Fruit fly (Drosophila melanogaster) whole organism, embryonic: ENCODE measurements around the gene CG4297.

Experiments used
- ATbp ChIP-seq: fragments of 200-800 bp; sonication (Bioruptor generic); optimal IDR thresholded peaks from 2 replicates; lab custom pipeline; 2017; ENCODE audit warnings: missing biosample characterization, mild to moderate bottlenecking, missing genetic modification characterization, missing genetic modification reagents
- Antp ChIP-seq: fragments of 200-800 bp; sonication (Bioruptor generic); optimal IDR thresholded peaks from 3 replicates; lab custom pipeline; 2016; ENCODE audit warnings: missing biosample characterization, missing genetic modification characterization
- Awh ChIP-seq: fragments of 200-800 bp; sonication (Bioruptor generic); IDR thresholded peaks from 2 replicates; pipeline ENCODE4, ENCODE4 v1.3.6; 2022; ENCODE audit warnings: missing biosample characterization, missing genetic modification characterization
- CG10431 ChIP-seq: fragments of 200-800 bp; sonication (Bioruptor generic); optimal IDR thresholded peaks from 3 replicates; lab custom pipeline; 2018; ENCODE audit warnings: missing biosample characterization, mild to moderate bottlenecking, missing genetic modification characterization
- CG10565 ChIP-seq: fragments of 200-800 bp; sonication (Bioruptor generic); optimal IDR thresholded peaks from 3 replicates; lab custom pipeline; 2016; ENCODE audit warnings: missing biosample characterization, mild to moderate bottlenecking, missing genetic modification characterization
- CG11093 ChIP-seq: fragments of 200-800 bp; sonication (Bioruptor generic); IDR thresholded peaks from 3 replicates; pipeline ENCODE4 v1.3.6; 2022; ENCODE audit warnings: missing biosample characterization, missing genetic modification characterization
- CG11247 ChIP-seq: fragments of 200-800 bp; sonication (Bioruptor generic); IDR thresholded peaks from 2 replicates; pipeline ENCODE4 v1.3.6; 2022; ENCODE audit warnings: missing biosample characterization, missing genetic modification characterization
- CG11723 ChIP-seq: fragments of 200-800 bp; sonication (Bioruptor generic); optimal IDR thresholded peaks from 2 replicates; lab custom pipeline; 2017; ENCODE audit warnings: missing biosample characterization, mild to moderate bottlenecking, missing genetic modification characterization
- CG12071 ChIP-seq: fragments of 200-800 bp; sonication (Bioruptor generic); optimal IDR thresholded peaks from 3 replicates; lab custom pipeline; 2018; ENCODE audit warnings: missing biosample characterization, mild to moderate bottlenecking, missing genetic modification characterization
- CG14441 ChIP-seq: fragments of 200-800 bp; sonication (Bioruptor generic); IDR thresholded peaks from 2 replicates; pipeline ENCODE4 v1.3.6; 2022; ENCODE audit warnings: missing biosample characterization, missing genetic modification characterization
- CG17802 ChIP-seq: fragments of 200-800 bp; sonication (Bioruptor generic); optimal IDR thresholded peaks from 2 replicates; lab custom pipeline; 2018; ENCODE audit warnings: missing biosample characterization, mild to moderate bottlenecking, missing genetic modification characterization, moderate library complexity
- CG2875 ChIP-seq: fragments of 200-800 bp; sonication (Bioruptor generic); optimal IDR thresholded peaks from 2 replicates; lab custom pipeline; 2017; ENCODE audit warnings: missing biosample characterization, mild to moderate bottlenecking, missing genetic modification characterization, missing genetic modification reagents
- CG33213 ChIP-seq: fragments of 200-800 bp; sonication (Bioruptor generic); optimal IDR thresholded peaks from 3 replicates; lab custom pipeline; 2016; ENCODE audit warnings: missing biosample characterization, missing genetic modification characterization
- CG33557 ChIP-seq: fragments of 200-800 bp; sonication (Bioruptor generic); optimal IDR thresholded peaks from 2 replicates; lab custom pipeline; 2019; ENCODE audit warnings: missing biosample characterization, mild to moderate bottlenecking, missing genetic modification characterization, moderate library complexity
- CG3407 ChIP-seq: fragments of 200-800 bp; sonication (Bioruptor generic); optimal IDR thresholded peaks from 2 replicates; lab custom pipeline; 2018; ENCODE audit warnings: missing biosample characterization, mild to moderate bottlenecking, missing genetic modification characterization
- CG3726 ChIP-seq: fragments of 200-800 bp; sonication (Bioruptor generic); IDR thresholded peaks from 3 replicates; pipeline ENCODE4, ENCODE4 v1.3.6; 2022; ENCODE audit warnings: missing biosample characterization, missing genetic modification characterization
- CG3838 ChIP-seq: fragments of 200-800 bp; sonication (Bioruptor generic); optimal IDR thresholded peaks from 3 replicates; lab custom pipeline; 2016; ENCODE audit warnings: missing biosample characterization, missing genetic modification characterization
- CG42726 ChIP-seq: fragments of 200-800 bp; sonication (Bioruptor generic); IDR thresholded peaks from 2 replicates; pipeline ENCODE4 v1.3.6; 2022; ENCODE audit warnings: missing biosample characterization, missing genetic modification characterization; ENCODE audit not compliant: partially characterized antibody
- CG43689 ChIP-seq: fragments of 200-800 bp; sonication (Bioruptor generic); IDR thresholded peaks from 2 replicates; pipeline ENCODE4 v1.3.6; 2022; ENCODE audit warnings: missing biosample characterization, missing genetic modification characterization
- CkIIα-i1 ChIP-seq: fragments of 200-800 bp; sonication (Bioruptor generic); IDR thresholded peaks from 2 replicates; pipeline ENCODE4 v1.3.6; 2022; ENCODE audit warnings: missing biosample characterization, missing genetic modification characterization
- Dbx ChIP-seq: fragments of 200-800 bp; sonication (Bioruptor generic); IDR thresholded peaks from 3 replicates; pipeline ENCODE4 v1.3.6; 2022; ENCODE audit warnings: missing biosample characterization, missing genetic modification characterization
- Dek ChIP-seq: fragments of 200-800 bp; sonication (Bioruptor generic); optimal IDR thresholded peaks from 3 replicates; lab custom pipeline; 2019; ENCODE audit warnings: missing biosample characterization, mild to moderate bottlenecking, missing genetic modification characterization, moderate library complexity
- Elba2 ChIP-seq: fragments of 200-800 bp; sonication (Bioruptor generic); optimal IDR thresholded peaks from 3 replicates; lab custom pipeline; 2016; ENCODE audit warnings: missing biosample characterization, missing genetic modification characterization
- Ets97D ChIP-seq: fragments of 200-800 bp; sonication (Bioruptor generic); optimal IDR thresholded peaks from 3 replicates; lab custom pipeline; 2016; ENCODE audit warnings: missing biosample characterization, missing genetic modification characterization
- H2.0 ChIP-seq: fragments of 200-800 bp; sonication (Bioruptor generic); IDR thresholded peaks from 2 replicates; pipeline ENCODE4 v1.3.6; 2022; ENCODE audit warnings: missing biosample characterization, missing genetic modification characterization
- Hand ChIP-seq: fragments of 200-800 bp; sonication (Bioruptor generic); optimal IDR thresholded peaks from 2 replicates; lab custom pipeline; 2017; ENCODE audit warnings: mild to moderate bottlenecking, missing biosample characterization, missing genetic modification reagents, missing genetic modification characterization
- Hey ChIP-seq: fragments of 200-800 bp; sonication (Bioruptor generic); optimal IDR thresholded peaks from 3 replicates; lab custom pipeline; 2018; ENCODE audit warnings: missing biosample characterization, mild to moderate bottlenecking, missing genetic modification characterization
- Hr3 ChIP-seq: fragments of 200-800 bp; sonication (Bioruptor generic); optimal IDR thresholded peaks from 3 replicates; lab custom pipeline; 2016; ENCODE audit warnings: missing biosample characterization, missing genetic modification characterization
- Hr39 ChIP-seq: fragments of >200 bp; optimal IDR thresholded peaks from 2 replicates; lab custom pipeline; 2017
- Lhr ChIP-seq: fragments of 200-800 bp; sonication (Bioruptor generic); optimal IDR thresholded peaks from 3 replicates; lab custom pipeline; 2017; ENCODE audit warnings: mild to moderate bottlenecking, missing biosample characterization, missing genetic modification reagents, missing genetic modification characterization
- Lim3 ChIP-seq: fragments of 200-800 bp; sonication (Bioruptor generic); IDR thresholded peaks from 2 replicates; pipeline ENCODE4 v1.3.6; 2022; ENCODE audit warnings: missing biosample characterization, missing genetic modification characterization
- NC2α ChIP-seq: fragments of 200-800 bp; sonication (Bioruptor generic); optimal IDR thresholded peaks from 2 replicates; lab custom pipeline; 2016; ENCODE audit warnings: missing biosample characterization, missing genetic modification characterization
- Pdp1 ChIP-seq, 2 experiments: fragments of 200-800 bp; sonication (Bioruptor generic); optimal IDR thresholded peaks; 3 replicates each; lab custom pipeline; 2016; ENCODE audit warnings: missing biosample characterization in 2 of 2, missing genetic modification characterization in 2 of 2, mild to moderate bottlenecking in 1 of 2, moderate library complexity in 1 of 2
- Six4 ChIP-seq: fragments of 200-800 bp; sonication (Bioruptor generic); optimal IDR thresholded peaks from 2 replicates; lab custom pipeline; 2016; ENCODE audit warnings: missing biosample characterization, missing genetic modification characterization
- Sox100B ChIP-seq: fragments of 200-800 bp; sonication (Bioruptor generic); optimal IDR thresholded peaks from 3 replicates; lab custom pipeline; 2018; ENCODE audit warnings: missing biosample characterization, mild to moderate bottlenecking, missing genetic modification characterization
- Xrp1 ChIP-seq: fragments of 200-800 bp; sonication (Bioruptor generic); IDR thresholded peaks from 2 replicates; pipeline ENCODE4 v1.3.6; 2022; ENCODE audit warnings: missing biosample characterization, missing genetic modification characterization
- ab ChIP-seq: fragments of 200-800 bp; sonication (Bioruptor generic); optimal IDR thresholded peaks from 2 replicates; lab custom pipeline; 2016; ENCODE audit warnings: missing biosample characterization, missing genetic modification characterization
- br ChIP-seq: fragments of >200 bp; optimal IDR thresholded peaks from 2 replicates; lab custom pipeline; 2017
- bsh ChIP-seq, 2 experiments: fragments of 200-800 bp; sonication (Bioruptor generic); optimal IDR thresholded peaks; 2 replicates each; lab custom pipeline; 2017 to 2018; ENCODE audit warnings: mild to moderate bottlenecking in 2 of 2, missing biosample characterization in 2 of 2, missing genetic modification characterization in 2 of 2, moderate library complexity in 1 of 2
- crc ChIP-seq: fragments of 200-800 bp; sonication (Bioruptor generic); optimal IDR thresholded peaks from 2 replicates; lab custom pipeline; 2016; ENCODE audit warnings: missing biosample characterization, missing genetic modification characterization
- dpn ChIP-seq, 2 experiments: fragments of 200-800 bp; sonication (Bioruptor generic); optimal IDR thresholded peaks; 3 replicates each; lab custom pipeline; 2016; ENCODE audit warnings: missing biosample characterization in 2 of 2, missing genetic modification characterization in 2 of 2
- fru ChIP-seq: fragments of >200 bp; optimal IDR thresholded peaks from 2 replicates; lab custom pipeline; 2017
- gce ChIP-seq: fragments of 200-800 bp; sonication (Bioruptor generic); IDR thresholded peaks from 3 replicates; pipeline ENCODE4 v1.3.6; 2022; ENCODE audit warnings: missing biosample characterization, missing genetic modification characterization
- jigr1 ChIP-seq: fragments of 200-800 bp; sonication (Bioruptor generic); IDR thresholded peaks from 3 replicates; pipeline ENCODE4 v1.3.6; 2022; ENCODE audit warnings: missing biosample characterization, missing genetic modification characterization
- luna ChIP-seq: fragments of 200-800 bp; sonication (Bioruptor generic); optimal IDR thresholded peaks from 2 replicates; lab custom pipeline; 2016; ENCODE audit warnings: missing biosample characterization, missing genetic modification characterization
- pum ChIP-seq: fragments of 200-800 bp; sonication (Bioruptor generic); optimal IDR thresholded peaks from 2 replicates; lab custom pipeline; 2016; ENCODE audit warnings: missing biosample characterization, missing genetic modification characterization
- schlank ChIP-seq: fragments of 200-800 bp; sonication (Bioruptor generic); optimal IDR thresholded peaks from 2 replicates; lab custom pipeline; 2018; ENCODE audit warnings: missing biosample characterization, mild to moderate bottlenecking, missing genetic modification characterization
- shn ChIP-seq: fragments of 200-800 bp; sonication (Bioruptor generic); optimal IDR thresholded peaks from 3 replicates; lab custom pipeline; 2016; ENCODE audit warnings: missing biosample characterization, missing genetic modification characterization
- sug ChIP-seq: fragments of 200-800 bp; optimal IDR thresholded peaks from 2 replicates; lab custom pipeline; 2019; ENCODE audit warnings: missing biosample characterization, mild to moderate bottlenecking, missing genetic modification characterization, moderate library complexity
- trem ChIP-seq: fragments of 200-800 bp; optimal IDR thresholded peaks from 3 replicates; lab custom pipeline; 2019; ENCODE audit warnings: missing biosample characterization, mild to moderate bottlenecking, missing genetic modification characterization, moderate library complexity
- vnd ChIP-seq: fragments of 200-800 bp; sonication (Bioruptor generic); IDR thresholded peaks from 3 replicates; pipeline ENCODE4 v1.3.6; 2022; ENCODE audit warnings: missing biosample characterization, missing genetic modification characterization; ENCODE audit not compliant: partially characterized antibody
- vvl ChIP-seq: fragments of 200-800 bp; sonication (Bioruptor generic); IDR thresholded peaks from 2 replicates; pipeline ENCODE4 v1.3.6; 2022; ENCODE audit warnings: missing biosample characterization, missing genetic modification characterization
- yki ChIP-seq: fragments of >200 bp; optimal IDR thresholded peaks from 3 replicates; lab custom pipeline; 2018

Gene CG4297

dm6 chr2L:472073-472590 lies at the start of gene CG4297 (continued):
- TF ChIP-seq CG33213 (peak; percentile 95), Lim3 (GFP tag; lab: Robert Waterston, UW) (no peak), Dek (peak; percentile 91), CG3407 (GFP tag; lab: Kevin White, UChicago) (peak; percentile 86), pum (peak; percentile 92), CG17802 (tag; lab: Kevin White, UChicago) (peak; percentile 79), CG43689 (GFP tag; lab: Robert Waterston, UW) (no peak), CG2875 (GFP tag; lab: Kevin White, UChicago) (peak; percentile 94), CG10565 (peak; percentile 70), Ets97D (GFP tag; lab: Kevin White, UChicago) (peak; percentile 67), CG11247 (no peak), Elba2 (GFP tag; lab: Kevin White, UChicago) (no peak), vnd (GFP tag; lab: Robert Waterston, UW) (no peak), Awh (GFP tag; lab: Robert Waterston, UW) (no peak), NC2α (peak; percentile 88), Dbx (GFP tag; lab: Robert Waterston, UW) (no peak), Hey (peak; percentile 72), Hr3 (GFP tag; lab: Kevin White, UChicago) (peak; percentile 92), Antp (peak; percentile 95), jigr1 (GFP tag; lab: Robert Waterston, UW) (no peak), CG3838 (GFP tag; lab: Kevin White, UChicago) (peak; percentile 65), schlank (peak; percentile 88), Lhr (GFP tag; lab: Kevin White, UChicago) (peak; percentile 76), CG11093 (GFP tag; lab: Robert Waterston, UW) (peak; percentile 87), H2.0 (no peak), CG33557 (peak; percentile 55), CG11723 (GFP tag; lab: Kevin White, UChicago) (peak; percentile 82), CkIIα-i1 (GFP tag; lab: Robert Waterston, UW) (no peak), Sox100B (GFP tag; lab: Kevin White, UChicago) (peak; percentile 91), vvl (no peak), CG42726 (no peak), sug (tag; lab: Kevin White, UChicago) (peak; percentile 91), Xrp1 (GFP tag; lab: Robert Waterston, UW) (no peak), bsh (GFP tag; optimal IDR thresholded peaks at IDR 0.05; lab: Kevin White, UChicago) (peak; percentile 24 to 93), fru (lab: Kevin White, UChicago) (no peak), CG10431 (GFP tag; lab: Kevin White, UChicago) (peak; percentile 55), Hr39 (lab: Kevin White, UChicago) (no peak), yki (lab: Kevin White, UChicago) (no peak), trem (tag; lab: Kevin White, UChicago) (peak; percentile 67), Six4 (GFP tag; lab: Kevin White, UChicago) (peak; percentile 94), luna (GFP tag; lab: Kevin White, UChicago) (peak; percentile 60), shn (GFP tag; lab: Kevin White, UChicago) (peak; percentile 89), dpn (GFP tag; optimal IDR thresholded peaks at IDR 0.05; lab: Kevin White, UChicago) (peak; percentile 93 to 94), crc (GFP tag; lab: Kevin White, UChicago) (peak; percentile 92), ATbp (peak; percentile 94), CG3726 (GFP tag; lab: Robert Waterston, UW) (no peak), Hand (GFP tag; lab: Kevin White, UChicago) (peak; percentile 94), br (no peak), CG12071 (GFP tag; lab: Kevin White, UChicago) (peak; percentile 94), CG14441 (GFP tag; lab: Robert Waterston, UW) (no peak), gce (GFP tag; lab: Robert Waterston, UW) (no peak), ab (GFP tag; lab: Kevin White, UChicago) (peak; percentile 81), Pdp1 (GFP tag; optimal IDR thresholded peaks at IDR 0.05; lab: Kevin White, UChicago) (peak; percentile 88 to 93)
